ENCODE assay signal across 1 worm cellular context in the genomic region with DNA sequence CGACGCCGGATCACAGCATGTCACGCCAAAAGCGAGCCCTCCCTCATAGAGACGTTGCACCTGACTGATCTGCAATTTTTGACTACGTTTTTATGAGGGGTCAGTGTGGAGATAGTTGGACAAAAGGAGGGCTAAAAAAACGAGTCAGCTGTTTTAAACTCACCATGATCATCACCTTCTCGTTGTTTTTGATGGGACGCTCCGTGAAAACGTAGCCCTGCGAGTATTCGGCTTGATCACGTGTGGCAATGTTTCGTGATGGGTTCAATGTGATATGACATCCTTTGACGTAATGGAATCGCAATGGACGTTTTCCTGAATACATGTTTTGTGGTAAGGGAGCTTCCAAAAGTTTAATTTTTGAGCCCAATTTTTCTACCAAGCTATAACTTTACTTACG.
TF ChIP-seq lines count a peak whose summit lies in the region.

No protein-coding gene starts in this region.

TF ChIP-seq in whole organism, L1 larva, 84 proteins besides CTCF, POLR2A, EP300 and RAD21 (continued from another document):
- no peak for TF ChIP-seq aly-2 (tag; optimal IDR thresholded peaks at IDR 0.05; lab: Kevin White, UChicago)
- TF ChIP-seq unc-62 (GFP tag; optimal IDR thresholded peaks at IDR 0.05; lab: Kevin White, UChicago), result no peak
- TF ChIP-seq dpl-1 (GFP tag; optimal IDR thresholded peaks at IDR 0.05; lab: Kevin White, UChicago), result no peak
- TF ChIP-seq snu-23 (GFP tag; optimal IDR thresholded peaks at IDR 0.05; lab: Kevin White, UChicago), result peak; percentile 14
- TF ChIP-seq rnt-1 (tag; optimal IDR thresholded peaks at IDR 0.05; lab: Kevin White, UChicago), result peak; percentile 76
- TF ChIP-seq mep-1 (tag; optimal IDR thresholded peaks at IDR 0.05; lab: Kevin White, UChicago), result no peak
- TF ChIP-seq unc-98 (GFP tag; IDR thresholded peaks at IDR 0.05; lab: Robert Waterston, UW), result no peak
- TF ChIP-seq nhr-20 (tag; optimal IDR thresholded peaks at IDR 0.05; lab: Kevin White, UChicago), result peak; percentile 13
- peak; percentile 27 for TF ChIP-seq lir-3 (tag; optimal IDR thresholded peaks at IDR 0.05; lab: Kevin White, UChicago; ENCODE audit: poor library complexity)
- no peak for TF ChIP-seq Y116A8C.19 (tag; optimal IDR thresholded peaks at IDR 0.05; lab: Kevin White, UChicago; ENCODE audit: borderline replicate concordance)
- no peak for TF ChIP-seq nhr-77 (tag; optimal IDR thresholded peaks at IDR 0.05; lab: Kevin White, UChicago)
- TF ChIP-seq nhr-76 (tag; optimal IDR thresholded peaks at IDR 0.05; lab: Kevin White, UChicago), result no peak
